Fruit fly (Drosophila melanogaster): ENCODE measurements around the gene CG13639.

Gene CG13639

DNA sequence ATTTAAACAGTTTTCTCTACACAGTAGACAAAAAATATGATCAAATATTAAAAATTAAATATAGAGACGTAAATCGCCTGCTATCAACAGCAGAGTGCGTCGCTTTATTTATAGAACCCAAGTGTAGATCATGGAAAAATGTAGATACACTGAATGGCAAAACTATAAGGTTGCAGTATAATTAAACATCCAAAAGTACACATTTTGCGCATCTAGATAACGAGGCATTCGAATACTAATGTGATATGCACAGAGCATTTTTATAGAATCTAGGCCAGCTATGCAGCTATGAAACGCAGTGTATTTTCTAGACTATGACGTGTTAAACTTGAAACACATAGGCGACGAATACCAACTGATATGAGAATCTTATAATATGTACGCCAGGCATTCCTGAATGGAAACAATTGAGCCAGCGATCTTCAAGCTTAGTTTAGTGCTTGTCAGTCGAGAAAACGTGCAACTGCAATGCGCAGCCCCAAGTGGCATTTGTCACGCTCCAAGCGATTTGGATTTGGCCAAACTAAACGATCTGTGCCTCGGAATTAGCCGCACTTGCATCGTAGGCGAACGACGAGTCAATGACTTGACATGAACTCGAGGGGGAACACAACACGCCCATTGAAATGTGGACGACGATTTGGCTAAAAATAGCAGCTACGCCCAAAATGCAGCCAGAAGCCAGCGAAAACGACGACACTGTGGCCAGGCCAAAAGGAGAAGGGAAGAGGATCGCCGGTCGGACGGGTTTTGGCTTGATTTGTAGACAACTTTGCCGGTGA, 49.1 kb downstream of the CG13639 start (continued):
- TF ChIP-seq NfI (GFP tag; optimal IDR thresholded peaks at IDR 0.05): peak; percentile 93
- peak; percentile 77; the same call in 2 of the 3 replicates for TF ChIP-seq CG2199 (GFP tag; IDR thresholded peaks at IDR 0.05)
- peak; percentile 94 for TF ChIP-seq slbo (GFP tag; IDR thresholded peaks at IDR 0.05)
- peak; percentile 68 for TF ChIP-seq da (GFP tag; optimal IDR thresholded peaks at IDR 0.05)
- TF ChIP-seq bigmax (GFP tag; optimal IDR thresholded peaks at IDR 0.05): peak; percentile 17
- TF ChIP-seq Dref (GFP tag; IDR thresholded peaks at IDR 0.05): no peak
- TF ChIP-seq CG34422 (GFP tag; IDR thresholded peaks at IDR 0.05): peak; percentile 91
- TF ChIP-seq NC2α (GFP tag; optimal IDR thresholded peaks at IDR 0.05): peak; percentile 25
- TF ChIP-seq CG14667 (GFP tag; IDR thresholded peaks at IDR 0.05): peak; percentile 79; the same call in 1 of the 2 replicates
- peak; percentile 68; the same call in 1 of the 2 replicates for TF ChIP-seq MBD-R2 (GFP tag; IDR thresholded peaks at IDR 0.05)
- peak in 1 of 2 experiments; percentile 81 for TF ChIP-seq Eip74EF (GFP tag; optimal IDR thresholded peaks at IDR 0.05)
- peak; percentile 78 for TF ChIP-seq gcm2 (GFP tag; optimal IDR thresholded peaks at IDR 0.05)
- peak; percentile 93 for TF ChIP-seq Dip3 (GFP tag; optimal IDR thresholded peaks at IDR 0.05)
- TF ChIP-seq CG6765 (GFP tag; optimal IDR thresholded peaks at IDR 0.05): peak; percentile 77
- TF ChIP-seq sens (GFP tag): peak; percentile 97
- peak; percentile 2 for TF ChIP-seq Dp (GFP tag; optimal IDR thresholded peaks at IDR 0.05)
- peak; percentile 90 for TF ChIP-seq HHEX (GFP tag; optimal IDR thresholded peaks at IDR 0.05)
- TF ChIP-seq oc (tag; optimal IDR thresholded peaks at IDR 0.05): peak; percentile 89
- TF ChIP-seq CoRest (tag; optimal IDR thresholded peaks at IDR 0.05): peak; percentile 91
- peak; percentile 80 for TF ChIP-seq CG7556 (GFP tag; optimal IDR thresholded peaks at IDR 0.05)
- peak; percentile 43 for TF ChIP-seq sqz (GFP tag; optimal IDR thresholded peaks at IDR 0.05)
- TF ChIP-seq Ada2b (GFP tag; IDR thresholded peaks at IDR 0.05): peak; percentile 90
- TF ChIP-seq B-H1 (GFP tag; IDR thresholded peaks at IDR 0.05): peak; percentile 87
- TF ChIP-seq gfzf (GFP tag; optimal IDR thresholded peaks at IDR 0.05): no peak
- TF ChIP-seq stwl (tag; optimal IDR thresholded peaks at IDR 0.05): no peak
- peak; percentile 83 for TF ChIP-seq emc (GFP tag; optimal IDR thresholded peaks at IDR 0.05)
- peak; percentile 92 for TF ChIP-seq Sox102F (GFP tag; optimal IDR thresholded peaks at IDR 0.05)
- TF ChIP-seq dm (GFP tag; optimal IDR thresholded peaks at IDR 0.05): peak; percentile 71
- TF ChIP-seq CG2116 (GFP tag; optimal IDR thresholded peaks at IDR 0.05): peak; percentile 38
- TF ChIP-seq B-H2 (GFP tag; optimal IDR thresholded peaks at IDR 0.05): peak; percentile 80
- peak; percentile 91 for TF ChIP-seq CG14441 (GFP tag; IDR thresholded peaks at IDR 0.05)
- peak; percentile 69 for TF ChIP-seq CG4328 (GFP tag; optimal IDR thresholded peaks at IDR 0.05)
- peak; percentile 59 for TF ChIP-seq run (tag; optimal IDR thresholded peaks at IDR 0.05)
- no peak for TF ChIP-seq D (optimal IDR thresholded peaks at IDR 0.05)
- peak; percentile 68 for TF ChIP-seq D (GFP tag; optimal IDR thresholded peaks at IDR 0.05)
- peak; percentile 41 for TF ChIP-seq CG30020 (tag; optimal IDR thresholded peaks at IDR 0.05)
- TF ChIP-seq nerfin-2 (GFP tag; IDR thresholded peaks at IDR 0.05; ENCODE audit: partially characterized antibody): no peak
- peak; percentile 89 for TF ChIP-seq CG10366 (GFP tag; IDR thresholded peaks at IDR 0.05)
- TF ChIP-seq CG6813 (GFP tag; optimal IDR thresholded peaks at IDR 0.05): peak; percentile 90
- TF ChIP-seq Kr (GFP tag; optimal IDR thresholded peaks at IDR 0.05): no peak
- peak; percentile 83 for TF ChIP-seq scrt (GFP tag; optimal IDR thresholded peaks at IDR 0.05)
- TF ChIP-seq Tbp (GFP tag; optimal IDR thresholded peaks at IDR 0.05): no peak
- TF ChIP-seq CG8924 (tag; optimal IDR thresholded peaks at IDR 0.05): peak; percentile 86
- TF ChIP-seq CG7271 (tag; optimal IDR thresholded peaks at IDR 0.05): no peak
- peak; percentile 87 for TF ChIP-seq CG12155 (GFP tag; optimal IDR thresholded peaks at IDR 0.05)
- TF ChIP-seq nau (GFP tag; optimal IDR thresholded peaks at IDR 0.05): peak; percentile 76
- TF ChIP-seq aop (GFP tag; IDR thresholded peaks at IDR 0.05): peak; percentile 79; the same call in 1 of the 2 replicates
- peak; percentile 92 for TF ChIP-seq CG11456 (GFP tag; IDR thresholded peaks at IDR 0.05)
- no peak for TF ChIP-seq Trl (optimal IDR thresholded peaks at IDR 0.05)
- TF ChIP-seq Trl (GFP tag; optimal IDR thresholded peaks at IDR 0.05): peak; percentile 74
